Fruit fly (Drosophila melanogaster): Measurements from ENCODE around the gene dop.

dop gene

DNA sequence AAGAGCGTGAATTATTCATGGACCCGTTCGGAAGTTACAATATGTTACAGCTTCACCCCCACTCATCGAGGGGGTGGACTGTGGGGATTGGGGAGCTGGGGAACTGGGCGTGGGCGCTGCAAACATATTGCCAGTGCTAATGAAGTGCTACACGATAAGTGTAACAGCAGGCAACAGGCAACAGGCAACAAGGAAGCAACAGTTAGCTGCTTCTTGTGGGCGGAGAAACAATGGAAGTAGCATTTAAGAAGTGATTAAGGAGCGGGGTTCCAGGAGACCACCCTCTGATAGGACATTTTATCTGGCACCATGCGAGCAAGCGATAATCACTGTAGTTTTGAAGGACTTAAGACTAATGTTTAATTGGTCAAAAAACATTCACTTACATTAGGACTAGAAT, 24.5 kb upstream of the dop start:
- TF ChIP-seq Pif1B (GFP tag; optimal IDR thresholded peaks at IDR 0.05) (no peak), CG8159 (tag; optimal IDR thresholded peaks at IDR 0.05) (no peak), Pif1A (GFP tag; optimal IDR thresholded peaks at IDR 0.05) (no peak), Ets98B (GFP tag; IDR thresholded peaks at IDR 0.05) (no peak), CG13204 (GFP tag; optimal IDR thresholded peaks at IDR 0.05) (no peak)

DNA sequence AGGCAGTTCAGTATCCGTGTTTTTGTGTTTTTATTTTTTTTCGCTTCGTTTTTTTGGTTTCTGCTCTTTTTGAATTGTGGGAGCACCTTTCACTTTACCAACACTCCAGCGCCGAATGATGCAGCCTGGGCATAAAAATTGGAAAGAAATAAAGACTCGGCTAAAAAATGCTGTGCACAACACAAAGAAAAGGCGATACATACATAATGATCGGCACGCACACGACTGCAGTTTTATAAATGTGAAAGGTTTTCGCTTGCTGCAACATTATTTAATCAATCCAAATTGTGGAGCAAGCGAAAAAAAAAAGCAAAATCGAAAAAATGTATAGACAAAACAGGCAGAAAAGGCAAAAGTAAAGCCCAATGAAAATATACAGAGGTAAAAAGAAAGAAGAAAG, 22.8 kb upstream of the dop start:
- TF ChIP-seq CG4496 (GFP tag; IDR thresholded peaks at IDR 0.05) (0 out of 3 replicates have a peak, but pooled peaks have one; percentile 2), rn (GFP tag; IDR thresholded peaks at IDR 0.05) (no peak)

DNA sequence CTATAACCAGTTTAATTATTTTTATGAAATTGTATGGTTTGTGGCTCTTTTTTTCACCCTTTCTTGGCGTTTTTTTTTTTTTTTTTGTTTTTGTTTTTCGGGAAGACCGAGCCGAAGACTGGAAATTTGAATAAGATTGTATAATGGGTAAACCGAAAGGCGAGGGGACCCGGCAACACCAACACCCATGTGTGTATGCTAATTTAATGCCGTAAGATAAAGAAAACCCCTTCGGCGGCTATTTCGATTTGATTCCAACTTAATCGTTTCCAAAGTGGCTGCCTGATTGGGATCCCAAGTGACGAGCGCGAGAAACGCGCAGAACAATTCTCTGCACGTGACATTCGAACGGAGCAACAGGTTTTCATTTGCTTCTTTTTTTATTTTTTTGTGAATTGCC, 22.3 kb upstream of the dop start:
- no peak for TF ChIP-seq CG9948 (tag; optimal IDR thresholded peaks at IDR 0.05)
- no peak for TF ChIP-seq CG4496 (GFP tag; IDR thresholded peaks at IDR 0.05)
- TF ChIP-seq CG17806 (tag; optimal IDR thresholded peaks at IDR 0.05), result no peak
- TF ChIP-seq CG15710 (tag; optimal IDR thresholded peaks at IDR 0.05), result no peak
- TF ChIP-seq CG10348 (GFP tag; IDR thresholded peaks at IDR 0.05), result no peak
- no peak for TF ChIP-seq CG32121 (GFP tag; IDR thresholded peaks at IDR 0.05)
- TF ChIP-seq CG34367 (tag; optimal IDR thresholded peaks at IDR 0.05), result no peak
- TF ChIP-seq Pif1B (GFP tag; optimal IDR thresholded peaks at IDR 0.05), result no peak
- TF ChIP-seq D1 (tag; optimal IDR thresholded peaks at IDR 0.05), result no peak
- no peak for TF ChIP-seq EcR (GFP tag; optimal IDR thresholded peaks at IDR 0.05)
- TF ChIP-seq CG12605 (GFP tag; IDR thresholded peaks at IDR 0.05), result no peak
- no peak for TF ChIP-seq fd96Ca (GFP tag; IDR thresholded peaks at IDR 0.05)
- TF ChIP-seq Ets98B (GFP tag; IDR thresholded peaks at IDR 0.05), result no peak
- TF ChIP-seq CG8159 (tag; optimal IDR thresholded peaks at IDR 0.05), result no peak
- TF ChIP-seq CG8301 (tag; optimal IDR thresholded peaks at IDR 0.05), result no peak
- TF ChIP-seq Pif1A (GFP tag; optimal IDR thresholded peaks at IDR 0.05), result no peak

DNA sequence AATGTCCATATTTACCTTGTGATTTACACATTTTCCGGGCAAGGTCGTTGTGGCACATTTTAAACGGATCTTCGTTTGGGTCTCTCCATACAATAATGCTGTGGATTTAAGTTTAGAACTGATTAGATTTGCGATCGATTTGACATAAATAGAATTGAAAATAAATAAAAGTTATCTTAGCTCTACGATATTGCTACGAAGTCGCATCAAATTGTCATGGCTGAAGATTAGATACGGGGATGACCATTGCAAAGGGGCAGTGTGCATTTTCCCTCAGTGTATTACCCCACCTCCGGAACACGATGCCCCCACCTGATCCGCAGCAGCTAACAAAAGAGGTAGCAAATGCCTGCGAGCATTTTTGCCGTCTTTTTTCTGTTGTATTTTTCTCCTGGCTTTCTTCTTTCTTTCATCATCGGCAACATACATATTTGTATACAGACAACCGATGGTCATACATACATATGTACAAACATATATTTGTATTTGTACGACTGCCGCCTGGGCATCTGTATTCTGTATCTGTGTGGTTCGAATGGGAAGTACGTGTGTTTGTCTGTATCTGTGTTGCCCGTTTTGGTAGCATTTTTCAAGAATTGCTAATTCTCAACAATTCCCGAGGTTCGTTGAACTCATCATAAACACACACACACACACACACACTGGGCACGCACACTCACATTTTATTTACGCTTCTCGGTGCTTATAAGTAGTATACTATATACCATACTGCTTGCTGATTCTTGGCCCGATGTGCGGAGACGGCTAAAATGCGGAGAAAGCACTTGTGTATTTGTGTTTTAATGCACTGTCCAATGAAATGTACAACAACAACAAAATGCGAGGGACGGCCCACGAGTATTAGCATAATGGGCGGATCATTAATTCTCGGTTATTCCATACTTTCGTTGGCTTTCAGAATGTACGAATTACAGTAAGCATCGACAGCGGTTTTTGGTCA, 21.1 kb upstream of the dop start:
- TF ChIP-seq CG34367 (tag; optimal IDR thresholded peaks at IDR 0.05) (no peak), CG17806 (tag; optimal IDR thresholded peaks at IDR 0.05) (no peak), CG4496 (GFP tag; IDR thresholded peaks at IDR 0.05) (peak; percentile 15; the same call in 1 of the 3 replicates), EcR (GFP tag; optimal IDR thresholded peaks at IDR 0.05) (peak; percentile 72), Snoo (tag; optimal IDR thresholded peaks at IDR 0.05) (peak; percentile 24), CG32121 (GFP tag; IDR thresholded peaks at IDR 0.05) (no peak), gl (tag; optimal IDR thresholded peaks at IDR 0.05) (no peak), CG14655 (GFP tag; optimal IDR thresholded peaks at IDR 0.05) (peak; percentile 60), Pif1A (GFP tag; optimal IDR thresholded peaks at IDR 0.05) (peak; percentile 20), CG8301 (tag; optimal IDR thresholded peaks at IDR 0.05) (peak; percentile 44), CG12605 (GFP tag; IDR thresholded peaks at IDR 0.05) (no peak), CG9948 (tag; optimal IDR thresholded peaks at IDR 0.05) (no peak), D1 (tag; optimal IDR thresholded peaks at IDR 0.05) (no peak), CG15710 (tag; optimal IDR thresholded peaks at IDR 0.05) (no peak), rn (GFP tag; IDR thresholded peaks at IDR 0.05) (no peak), Ets98B (GFP tag; IDR thresholded peaks at IDR 0.05) (peak; percentile 11; the same call in 1 of the 2 replicates), CG10348 (GFP tag; IDR thresholded peaks at IDR 0.05) (no peak)

DNA sequence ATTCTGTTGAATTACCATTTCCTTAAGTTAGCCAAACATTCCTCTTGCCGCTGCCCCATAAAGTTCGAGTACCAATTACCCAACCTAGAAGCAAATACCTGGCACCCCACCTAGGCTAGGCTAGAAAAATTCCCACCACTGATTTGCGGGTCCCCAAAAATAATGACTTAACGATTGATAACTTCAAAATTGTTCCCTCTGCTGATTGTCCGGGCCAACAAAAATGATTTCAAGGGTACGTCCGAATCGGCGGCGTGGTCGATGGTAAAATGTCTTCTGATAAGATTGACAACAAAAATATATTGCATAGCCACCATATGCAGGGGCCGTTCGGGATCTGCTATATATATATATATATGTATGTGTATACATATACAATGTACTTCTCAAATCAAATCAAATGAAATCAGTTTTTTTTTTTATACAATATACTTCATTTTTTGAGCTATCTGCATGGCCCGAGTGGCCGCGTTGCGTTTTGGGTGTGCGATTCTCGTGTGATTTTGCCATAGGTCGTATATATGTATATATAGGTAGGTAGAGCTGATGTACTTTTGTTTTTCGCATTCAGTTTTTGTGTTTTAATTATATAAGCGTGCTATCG, 18.5 kb upstream of the dop start:
- TF ChIP-seq CG12605 (GFP tag; IDR thresholded peaks at IDR 0.05) (no peak), gl (tag; optimal IDR thresholded peaks at IDR 0.05) (no peak), Pif1B (GFP tag; optimal IDR thresholded peaks at IDR 0.05) (no peak)

DNA sequence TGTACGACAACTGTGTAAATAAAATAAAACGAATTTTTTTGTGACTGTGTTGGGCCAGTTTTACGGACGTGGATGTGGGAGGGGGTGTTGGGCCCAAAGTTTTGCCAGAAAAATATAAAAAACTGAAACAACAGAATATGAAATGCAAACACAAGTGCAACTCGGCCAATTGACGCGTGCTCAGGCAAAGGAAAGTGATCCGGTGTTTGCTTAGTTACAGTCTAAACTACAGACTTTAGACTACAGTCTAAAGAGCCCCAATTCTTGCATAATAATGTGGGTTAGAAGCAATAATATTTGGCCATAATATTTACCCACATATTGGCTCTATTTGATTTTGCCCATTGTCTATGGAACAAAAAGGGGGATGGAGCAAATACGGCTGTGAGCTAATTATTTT, 17.0 kb upstream of the dop start:
- TF ChIP-seq CG17806 (tag; optimal IDR thresholded peaks at IDR 0.05), result no peak
- no peak for TF ChIP-seq CG32121 (GFP tag; IDR thresholded peaks at IDR 0.05)
- TF ChIP-seq fd96Ca (GFP tag; IDR thresholded peaks at IDR 0.05), result no peak

DNA sequence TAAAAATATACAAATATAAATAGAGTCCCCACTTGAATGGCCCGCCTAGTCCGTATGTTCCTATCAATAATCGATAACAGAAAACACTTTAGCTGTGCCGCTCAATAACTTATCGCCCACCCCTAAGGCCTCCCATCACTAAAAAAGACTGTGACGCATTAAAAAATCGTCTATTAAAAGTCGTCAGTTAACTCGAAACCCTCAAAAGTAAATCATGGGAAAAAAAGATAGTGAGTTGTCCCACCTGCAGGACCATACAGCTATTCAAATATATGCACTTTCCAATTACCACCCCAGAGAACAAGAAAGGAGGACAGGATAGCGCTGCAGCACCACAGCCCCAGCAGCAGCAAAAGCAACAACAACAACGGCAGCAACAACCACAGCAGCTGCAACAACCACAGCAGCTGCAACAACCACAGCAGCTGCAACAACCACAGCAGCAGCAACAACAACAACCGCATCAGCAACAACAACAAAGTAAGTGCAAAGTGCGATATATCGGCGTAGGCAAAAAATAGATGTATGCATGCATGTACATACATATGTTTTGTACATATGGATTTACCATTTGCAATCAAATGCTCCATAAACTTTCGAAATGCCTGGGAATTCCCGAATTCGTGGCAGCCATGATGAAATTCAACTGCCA, 11.7 kb upstream of the dop start, which contains the start of gene AGO2:
AGO2 (plus strand) TSS at position 121 of the 652 bp plus-strand sequence.
- TF ChIP-seq CG15710 (tag; optimal IDR thresholded peaks at IDR 0.05) (peak; percentile 25), CG4496 (GFP tag; IDR thresholded peaks at IDR 0.05) (peak; percentile 96), Snoo (tag; optimal IDR thresholded peaks at IDR 0.05) (no peak), CG10348 (GFP tag; IDR thresholded peaks at IDR 0.05) (no peak), CG8159 (tag; optimal IDR thresholded peaks at IDR 0.05) (peak; percentile 75), Ets98B (GFP tag; IDR thresholded peaks at IDR 0.05) (peak; percentile 94), CG12605 (GFP tag; IDR thresholded peaks at IDR 0.05) (peak; percentile 92), D1 (tag; optimal IDR thresholded peaks at IDR 0.05) (peak; percentile 64), CG17806 (tag; optimal IDR thresholded peaks at IDR 0.05) (no peak), Pif1A (GFP tag; optimal IDR thresholded peaks at IDR 0.05) (peak; percentile 89), gl (tag; optimal IDR thresholded peaks at IDR 0.05) (peak; percentile 99), CG32121 (GFP tag; IDR thresholded peaks at IDR 0.05) (peak; percentile 93), CG9948 (tag; optimal IDR thresholded peaks at IDR 0.05) (peak; percentile 51), CG14655 (GFP tag; optimal IDR thresholded peaks at IDR 0.05) (peak; percentile 94), fd96Ca (GFP tag; IDR thresholded peaks at IDR 0.05) (no peak), rn (GFP tag; IDR thresholded peaks at IDR 0.05) (peak; percentile 82), CG34367 (tag; optimal IDR thresholded peaks at IDR 0.05) (no peak), CG8301 (tag; optimal IDR thresholded peaks at IDR 0.05) (peak; percentile 90), Pif1B (GFP tag; optimal IDR thresholded peaks at IDR 0.05) (no peak), CG13204 (GFP tag; optimal IDR thresholded peaks at IDR 0.05) (no peak), EcR (GFP tag; optimal IDR thresholded peaks at IDR 0.05) (peak; percentile 44)

Data from whole organism, pupa.